Worm (Caenorhabditis elegans) whole organism, L3 larva: ENCODE results near the gene C50B6.7.
A peak's percentile ranks its signal among the peaks of the same experiment; 100 is the strongest.

Source experiments
- ZK546.5 ChIP-seq: sonication (generic microtip); optimal IDR thresholded peaks from 2 replicates; lab custom pipeline; 2017; ENCODE audit warnings: missing biosample characterization, missing genetic modification characterization
- ama-1 ChIP-seq: fragments of 150-350 bp; optimal IDR thresholded peaks from 2 replicates; lab custom pipeline; 2018
- ceh-16 ChIP-seq: sonication (generic microtip); optimal IDR thresholded peaks from 2 replicates; lab custom pipeline; 2017; ENCODE audit warnings: missing biosample characterization, missing genetic modification characterization
- ceh-28 ChIP-seq: fragments of 150-350 bp; optimal IDR thresholded peaks from 2 replicates; lab custom pipeline; 2014; ENCODE audit warnings: missing biosample characterization, missing genetic modification reagents, missing genetic modification characterization
- ceh-9 ChIP-seq: sonication (generic microtip); optimal IDR thresholded peaks from 2 replicates; lab custom pipeline; 2018; ENCODE audit warnings: missing biosample characterization, missing genetic modification characterization
- daf-12 ChIP-seq: fragments of 150-350 bp; optimal IDR thresholded peaks from 2 replicates; lab custom pipeline; 2014; ENCODE audit warnings: missing biosample characterization, missing genetic modification reagents, missing genetic modification characterization
- egl-27 ChIP-seq: sonication (generic microtip); optimal IDR thresholded peaks from 4 replicates; lab custom pipeline; 2017; ENCODE audit warnings: missing biosample characterization, missing genetic modification reagents, missing genetic modification characterization
- elt-2 ChIP-seq: sonication (generic microtip); optimal IDR thresholded peaks from 2 replicates; lab custom pipeline; 2016; ENCODE audit warnings: missing genetic modification reagents, mild to moderate bottlenecking, missing genetic modification characterization, missing compliant biosample characterization
- elt-3 ChIP-seq, 3 experiments: fragments of 150-350 bp in 1 of 3; sonication (generic microtip) in 2 of 3; optimal IDR thresholded peaks; 2 replicates in 2 of 3; 4 replicates in 1 of 3; lab custom pipeline; 2014 to 2017; ENCODE audit warnings: missing biosample characterization in 3 of 3, missing genetic modification characterization in 3 of 3
- eor-1 ChIP-seq, 2 experiments: fragments of 150-350 bp; optimal IDR thresholded peaks; 2 replicates each; lab custom pipeline; 2014 to 2018; ENCODE audit warnings: missing biosample characterization in 2 of 2, missing genetic modification characterization in 2 of 2
- fkh-10 ChIP-seq: sonication (generic microtip); optimal IDR thresholded peaks from 2 replicates; lab custom pipeline; 2017; ENCODE audit warnings: missing biosample characterization, missing genetic modification reagents, missing genetic modification characterization
- fkh-2 ChIP-seq: fragments of 150-350 bp; optimal IDR thresholded peaks from 2 replicates; lab custom pipeline; 2014; ENCODE audit warnings: missing biosample characterization, missing genetic modification reagents, missing genetic modification characterization
- fos-1 ChIP-seq: fragments of 150-350 bp; optimal IDR thresholded peaks from 2 replicates; lab custom pipeline; 2014; ENCODE audit warnings: missing biosample characterization, missing genetic modification characterization
- hmg-11 ChIP-seq: sonication (generic microtip); optimal IDR thresholded peaks from 2 replicates; lab custom pipeline; 2016; ENCODE audit warnings: missing genetic modification characterization, missing compliant biosample characterization
- jun-1 ChIP-seq: fragments of 150-350 bp; optimal IDR thresholded peaks from 2 replicates; lab custom pipeline; 2014; ENCODE audit warnings: missing biosample characterization, missing genetic modification reagents, missing genetic modification characterization
- lin-15B ChIP-seq: fragments of 150-350 bp; optimal IDR thresholded peaks from 2 replicates; lab custom pipeline; 2014; ENCODE audit warnings: missing biosample characterization, missing genetic modification characterization
- lin-39 ChIP-seq: fragments of 150-350 bp; optimal IDR thresholded peaks from 2 replicates; lab custom pipeline; 2018; ENCODE audit warnings: missing biosample characterization, missing genetic modification reagents, missing genetic modification characterization
- mml-1 ChIP-seq: fragments of 150-350 bp; sonication (generic microtip); optimal IDR thresholded peaks from 3 replicates; lab custom pipeline; 2014; ENCODE audit warnings: missing biosample characterization, missing genetic modification characterization
- nfya-1 ChIP-seq: sonication (generic microtip); optimal IDR thresholded peaks from 2 replicates; lab custom pipeline; 2017; ENCODE audit warnings: missing genetic modification characterization, mild to moderate bottlenecking, missing compliant biosample characterization, antibody characterized with exemption, moderate library complexity; ENCODE audit not compliant: insufficient read depth
- nhr-23 ChIP-seq: fragments of 150-350 bp; optimal IDR thresholded peaks from 2 replicates; lab custom pipeline; 2014; ENCODE audit warnings: missing biosample characterization, missing genetic modification reagents, missing genetic modification characterization
- nhr-237 ChIP-seq: fragments of 150-350 bp; optimal IDR thresholded peaks from 2 replicates; lab custom pipeline; 2014; ENCODE audit warnings: missing biosample characterization, missing genetic modification characterization
- nhr-25 ChIP-seq: sonication (generic microtip); optimal IDR thresholded peaks from 2 replicates; lab custom pipeline; 2017; ENCODE audit warnings: missing biosample characterization, missing genetic modification characterization
- nhr-28 ChIP-seq: fragments of 150-350 bp; optimal IDR thresholded peaks from 2 replicates; lab custom pipeline; 2014; ENCODE audit warnings: missing biosample characterization, missing genetic modification characterization
- nhr-43 ChIP-seq: sonication (generic microtip); optimal IDR thresholded peaks from 2 replicates; lab custom pipeline; 2016; ENCODE audit warnings: mild to moderate bottlenecking, missing genetic modification characterization, missing compliant biosample characterization; ENCODE audit not compliant: poor library complexity, severe bottlenecking
- nhr-67 ChIP-seq: fragments of 150-350 bp; optimal IDR thresholded peaks from 2 replicates; lab custom pipeline; 2014; ENCODE audit warnings: missing biosample characterization, missing genetic modification characterization
- nhr-76 ChIP-seq: fragments of 150-350 bp; sonication (generic microtip); optimal IDR thresholded peaks from 5 replicates; lab custom pipeline; 2014; ENCODE audit warnings: missing biosample characterization, missing genetic modification characterization
- nhr-77 ChIP-seq: fragments of 150-350 bp; optimal IDR thresholded peaks from 2 replicates; lab custom pipeline; 2014; ENCODE audit warnings: missing biosample characterization, missing genetic modification characterization
- pha-4 ChIP-seq: fragments of 150-350 bp; optimal IDR thresholded peaks from 2 replicates; lab custom pipeline; 2014; ENCODE audit warnings: missing biosample characterization, missing genetic modification reagents, missing genetic modification characterization
- pqm-1 ChIP-seq: fragments of 150-350 bp; optimal IDR thresholded peaks from 2 replicates; lab custom pipeline; 2017; ENCODE audit warnings: missing biosample characterization, missing genetic modification characterization, inconsistent platforms
- skn-1 ChIP-seq: fragments of 150-350 bp; optimal IDR thresholded peaks from 2 replicates; lab custom pipeline; 2014; ENCODE audit warnings: missing biosample characterization, missing genetic modification characterization
- snpc-4 ChIP-seq: fragments of 150-350 bp; optimal IDR thresholded peaks from 2 replicates; lab custom pipeline; 2014; ENCODE audit warnings: missing biosample characterization, missing genetic modification characterization
- unc-62 ChIP-seq: fragments of 150-350 bp; sonication (generic microtip); optimal IDR thresholded peaks from 4 replicates; lab custom pipeline; 2014; ENCODE audit warnings: missing biosample characterization, missing genetic modification reagents, missing genetic modification characterization
- zag-1 ChIP-seq: fragments of 150-350 bp; optimal IDR thresholded peaks from 2 replicates; lab custom pipeline; 2014; ENCODE audit warnings: missing biosample characterization, missing genetic modification characterization
- ztf-11 ChIP-seq: fragments of 150-350 bp; optimal IDR thresholded peaks from 2 replicates; lab custom pipeline; 2014; ENCODE audit warnings: missing biosample characterization, missing genetic modification characterization
- ztf-4 ChIP-seq: fragments of 150-350 bp; optimal IDR thresholded peaks from 2 replicates; lab custom pipeline; 2014; ENCODE audit warnings: missing biosample characterization, missing genetic modification characterization

C50B6.7 gene

ce11 chrV:13370265-13370664 is 45.5 kb upstream of the C50B6.7 start:
- TF ChIP-seq elt-3 (tag; optimal IDR thresholded peaks at IDR 0.05; lab: Kevin White, UChicago) (no peak), lin-39 (tag; lab: Kevin White, UChicago) (no peak), fkh-2 (tag; lab: Kevin White, UChicago) (no peak), egl-27 (no peak), ztf-11 (tag; lab: Kevin White, UChicago) (no peak), snpc-4 (tag; lab: Kevin White, UChicago) (no peak), nhr-67 (tag; lab: Kevin White, UChicago) (no peak), pha-4 (no peak), hmg-11 (tag; lab: Kevin White, UChicago) (no peak), nhr-76 (no peak), nhr-77 (tag; lab: Kevin White, UChicago) (no peak)

- TF ChIP-seq nhr-43 (tag; lab: Kevin White, UChicago), result peak; percentile 28
- peak; percentile 83 for TF ChIP-seq elt-2 (tag; lab: Kevin White, UChicago)
- peak; percentile 79 for TF ChIP-seq pqm-1
- peak; percentile 73 for TF ChIP-seq jun-1 (tag; lab: Kevin White, UChicago)
- TF ChIP-seq nhr-28, result no peak
Measured at ce11 chrV:13369663-13370062, 44.9 kb upstream of the C50B6.7 start.

ce11 chrV:13367024-13367423 is 42.2 kb upstream of the C50B6.7 start, which contains the start of gene srx-125:
Gene srx-125, plus strand, starts transcription at chrV:13367324.
- TF ChIP-seq ZK546.5 (tag; lab: Kevin White, UChicago), result no peak
- no peak for TF ChIP-seq lin-15B (tag; lab: Kevin White, UChicago)
- TF ChIP-seq elt-2 (tag; lab: Kevin White, UChicago), result no peak
- TF ChIP-seq zag-1 (tag; lab: Kevin White, UChicago), result no peak
- no peak for TF ChIP-seq nhr-237 (tag; lab: Kevin White, UChicago)
- TF ChIP-seq nhr-77 (tag; lab: Kevin White, UChicago), result no peak
- no peak for TF ChIP-seq nhr-43 (tag; lab: Kevin White, UChicago)
- TF ChIP-seq mml-1, result no peak
- no peak for TF ChIP-seq nhr-25 (tag; lab: Kevin White, UChicago)
- TF ChIP-seq unc-62 (GFP tag; lab: Kevin White, UChicago), result no peak
- TF ChIP-seq nhr-67 (tag; lab: Kevin White, UChicago), result no peak
- no peak for TF ChIP-seq daf-12
- TF ChIP-seq fos-1 (tag; lab: Kevin White, UChicago), result no peak
- TF ChIP-seq ztf-4 (tag; lab: Kevin White, UChicago), result no peak

ce11 chrV:13366488-13366887 is 41.7 kb upstream of the C50B6.7 start:
- TF ChIP-seq ama-1 (lab: Kevin White, UChicago) (no peak), ztf-4 (tag; lab: Kevin White, UChicago) (no peak), ceh-9 (no peak), nhr-43 (tag; lab: Kevin White, UChicago) (no peak), fkh-10 (GFP tag; lab: Kevin White, UChicago) (peak; percentile 56)

- no peak for TF ChIP-seq egl-27
- TF ChIP-seq fkh-2 (tag; lab: Kevin White, UChicago), result no peak
- TF ChIP-seq ztf-11 (tag; lab: Kevin White, UChicago), result no peak
- no peak for TF ChIP-seq mml-1
- no peak for TF ChIP-seq skn-1 (tag; lab: Kevin White, UChicago)
- no peak for TF ChIP-seq pha-4
- TF ChIP-seq ceh-16, result no peak
- no peak for TF ChIP-seq nhr-23 (tag; lab: Kevin White, UChicago)
- TF ChIP-seq eor-1 (tag; optimal IDR thresholded peaks at IDR 0.05; lab: Kevin White, UChicago), result no peak
- TF ChIP-seq ztf-4 (tag; lab: Kevin White, UChicago), result no peak
- TF ChIP-seq lin-39 (tag; lab: Kevin White, UChicago), result no peak
- no peak for TF ChIP-seq ceh-28 (tag; lab: Kevin White, UChicago)
- TF ChIP-seq zag-1 (tag; lab: Kevin White, UChicago), result no peak
- no peak for TF ChIP-seq nhr-237 (tag; lab: Kevin White, UChicago)
- no peak for TF ChIP-seq daf-12
- TF ChIP-seq nfya-1 (tag; lab: Kevin White, UChicago), result no peak
Measured at ce11 chrV:13364227-13364626, 39.4 kb upstream of the C50B6.7 start.
